Fruit fly (Drosophila melanogaster) whole organism: ENCODE results near the gene Acsf3.
A peak's percentile ranks its signal among the peaks of the same experiment; 100 is the strongest.

ENCODE experiments used
- CG8478 ChIP-seq: fragments of >200 bp; optimal IDR thresholded peaks from 2 replicates; lab custom pipeline; 2018; ENCODE audit warnings: inconsistent platforms
- Dll ChIP-seq: fragments of >200 bp; optimal IDR thresholded peaks from 2 replicates; lab custom pipeline; 2017
- EcR ChIP-seq, 2 experiments: fragments of >200 bp; optimal IDR thresholded peaks; 2 replicates each; lab custom pipeline; 2017; ENCODE audit warnings: missing biosample characterization in 2 of 2, missing genetic modification characterization in 2 of 2, missing genetic modification reagents in 2 of 2
- pan ChIP-seq: fragments of >200 bp; optimal IDR thresholded peaks from 2 replicates; lab custom pipeline; 2017
- psq ChIP-seq: fragments of >200 bp; optimal IDR thresholded peaks from 2 replicates; lab custom pipeline; 2017
- usp ChIP-seq: fragments of >200 bp; optimal IDR thresholded peaks from 2 replicates; lab custom pipeline; 2017; ENCODE audit warnings: missing biosample characterization, missing genetic modification characterization, mixed read lengths

The Acsf3 gene

DNA sequence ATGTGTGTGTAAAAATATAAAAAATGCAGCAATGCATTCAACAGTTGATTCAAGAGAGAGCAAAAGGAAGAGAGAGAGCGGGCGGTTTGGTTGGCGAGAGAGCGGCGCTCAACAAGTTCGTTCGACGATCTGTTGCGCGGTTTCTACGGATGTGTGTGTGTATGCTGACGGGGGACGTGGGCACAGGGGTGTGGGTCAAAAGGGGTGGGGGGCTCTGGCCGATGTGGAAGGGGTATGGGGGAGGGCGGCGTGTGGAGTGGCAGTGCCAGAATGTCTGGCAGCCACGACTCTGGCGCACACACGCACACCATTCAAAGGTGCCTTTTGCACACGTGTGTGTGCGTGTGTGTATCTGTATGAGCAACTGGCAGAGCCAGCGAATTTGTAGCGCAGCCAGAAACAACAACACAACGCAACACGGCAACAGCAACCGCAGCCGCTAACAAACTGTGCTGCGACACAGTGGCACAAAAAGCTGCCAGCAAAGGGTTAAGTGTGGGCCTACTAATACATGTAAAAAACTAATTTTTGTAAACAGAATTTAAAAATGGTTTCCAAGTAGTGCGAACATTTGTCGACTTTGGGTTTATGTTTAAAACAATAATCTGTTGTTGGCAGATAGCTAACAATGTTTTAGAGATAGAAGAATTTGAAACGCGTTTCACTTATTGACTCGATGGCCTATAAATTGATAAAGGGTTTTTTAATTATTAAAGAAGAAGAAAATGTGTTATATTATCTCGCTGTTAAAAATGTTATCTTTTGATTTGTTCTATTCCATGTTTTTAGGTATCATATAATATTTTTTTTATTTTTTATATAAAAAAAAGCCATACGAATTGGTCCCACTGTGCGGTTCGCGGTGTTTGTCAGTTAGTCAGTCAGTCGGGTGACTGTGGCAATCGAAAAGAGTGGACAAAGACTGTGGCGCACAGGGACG is 22.0 kb upstream of the Acsf3 start:
- peak; percentile 92 for TF ChIP-seq Dll (lab: Kevin White, UChicago)
- TF ChIP-seq usp (GFP tag; lab: Kevin White, UChicago): no peak

DNA sequence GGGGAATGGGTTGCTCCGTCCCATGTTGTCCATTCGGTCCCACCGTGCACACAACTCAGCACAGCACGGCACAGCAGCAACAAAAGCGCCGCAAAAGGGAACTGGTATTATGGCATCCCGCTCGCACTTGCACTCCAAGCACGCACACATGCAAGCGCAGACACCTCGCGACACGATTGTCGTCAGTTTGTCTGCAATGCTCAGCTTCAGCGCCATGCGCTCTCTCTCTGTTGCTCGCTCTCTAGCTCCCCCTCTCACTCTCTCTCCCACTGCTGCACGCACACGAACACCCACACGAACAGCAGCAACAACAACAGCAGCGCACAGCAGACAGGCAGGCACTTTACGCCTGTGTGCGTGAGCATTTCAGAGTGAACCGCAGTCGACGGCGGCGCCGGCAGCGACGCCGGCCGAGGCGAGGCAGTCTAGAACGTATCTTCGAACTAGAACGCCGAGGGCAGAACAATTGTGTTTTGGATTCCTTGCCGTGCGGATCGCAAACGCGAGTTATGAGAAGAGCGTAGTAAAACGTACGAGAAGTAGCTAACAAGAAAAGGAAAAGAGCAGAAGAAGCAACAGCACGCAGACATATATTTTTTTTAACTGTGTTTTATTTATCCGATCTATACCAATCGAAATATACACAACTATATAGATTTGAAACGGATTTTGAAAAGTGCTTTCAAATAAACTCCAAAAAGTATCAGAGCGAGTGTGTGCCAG is 21.2 kb upstream of the Acsf3 start, which contains the start of gene brk:
brk (plus strand) TSS at position 462 of the 723 bp plus-strand sequence.
- TF ChIP-seq Dll (lab: Kevin White, UChicago) (peak; percentile 97), usp (GFP tag; lab: Kevin White, UChicago) (no peak)

dm6 chrX:7308794-7309193 is 20.1 kb upstream of the Acsf3 start:
- TF ChIP-seq CG8478 (lab: Kevin White, UChicago) (no peak), psq (lab: Kevin White, UChicago) (no peak)

DNA sequence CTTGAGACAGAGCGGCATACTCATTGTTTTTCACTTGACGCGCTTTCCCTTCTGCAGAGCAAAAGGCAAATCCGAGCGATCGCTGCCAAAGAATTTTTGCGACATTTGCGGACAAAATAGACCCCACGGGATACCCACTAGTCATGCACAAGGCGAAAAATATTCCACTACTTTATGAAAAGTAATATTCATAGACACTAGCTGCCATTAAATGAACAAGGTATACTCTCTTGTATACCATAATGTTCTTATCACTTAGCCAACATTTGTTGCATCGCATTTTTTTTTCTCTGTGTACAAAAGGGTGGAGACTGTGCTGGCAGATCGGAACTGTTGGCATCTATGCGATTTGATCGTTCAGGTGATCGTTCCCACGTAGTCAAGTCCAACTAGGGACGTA is 16.4 kb upstream of the Acsf3 start:
- no peak for TF ChIP-seq psq (lab: Kevin White, UChicago)
- TF ChIP-seq EcR (GFP tag; optimal IDR thresholded peaks at IDR 0.05; lab: Kevin White, UChicago): no peak
- TF ChIP-seq CG8478 (lab: Kevin White, UChicago): no peak
- no peak for TF ChIP-seq Dll (lab: Kevin White, UChicago)
- no peak for TF ChIP-seq pan (lab: Kevin White, UChicago)
- no peak for TF ChIP-seq usp (GFP tag; lab: Kevin White, UChicago)

DNA sequence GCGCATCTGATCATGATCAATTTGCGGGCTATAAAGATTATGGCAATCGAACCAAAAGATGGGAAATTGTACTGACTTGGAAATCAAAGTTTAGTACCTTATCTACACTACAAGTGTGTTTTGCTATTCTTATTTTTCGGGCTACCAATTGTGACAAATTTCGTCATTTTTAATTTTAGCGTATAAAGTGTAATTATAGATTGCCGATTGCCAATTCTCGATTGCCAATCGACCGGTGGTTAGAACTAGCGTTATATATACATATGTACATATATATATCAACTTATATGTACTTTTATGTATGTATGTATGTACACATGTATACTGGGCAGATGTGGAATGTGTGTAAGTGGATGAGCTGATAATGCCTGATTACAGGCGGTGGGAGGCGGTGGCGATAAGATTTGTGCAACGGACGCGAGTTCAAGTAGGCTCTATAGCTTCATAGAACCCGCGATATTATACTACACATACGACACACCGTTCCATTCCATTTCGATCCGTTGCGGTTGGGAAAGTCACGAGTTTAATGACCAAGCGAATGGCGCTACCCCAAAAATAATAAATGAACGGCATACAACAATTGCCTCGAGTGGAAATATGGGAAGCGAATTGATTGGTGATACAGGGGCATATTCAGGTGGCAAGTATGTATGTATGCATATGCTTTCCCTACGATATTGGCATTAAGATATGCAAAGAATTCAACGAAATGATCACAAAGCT is 12.8 kb upstream of the Acsf3 start:
- no peak for TF ChIP-seq CG8478 (lab: Kevin White, UChicago)
- no peak for TF ChIP-seq usp (GFP tag; lab: Kevin White, UChicago)
- no peak for TF ChIP-seq Dll (lab: Kevin White, UChicago)
- TF ChIP-seq psq (lab: Kevin White, UChicago): no peak
- TF ChIP-seq pan (lab: Kevin White, UChicago): no peak
- TF ChIP-seq EcR (GFP tag; optimal IDR thresholded peaks at IDR 0.05; lab: Kevin White, UChicago): no peak

- TF ChIP-seq pan (lab: Kevin White, UChicago) (no peak), usp (GFP tag; lab: Kevin White, UChicago) (no peak)
These were observed 11.3 kb upstream of the Acsf3 start for dm6 chrX:7317214-7318210.

DNA sequence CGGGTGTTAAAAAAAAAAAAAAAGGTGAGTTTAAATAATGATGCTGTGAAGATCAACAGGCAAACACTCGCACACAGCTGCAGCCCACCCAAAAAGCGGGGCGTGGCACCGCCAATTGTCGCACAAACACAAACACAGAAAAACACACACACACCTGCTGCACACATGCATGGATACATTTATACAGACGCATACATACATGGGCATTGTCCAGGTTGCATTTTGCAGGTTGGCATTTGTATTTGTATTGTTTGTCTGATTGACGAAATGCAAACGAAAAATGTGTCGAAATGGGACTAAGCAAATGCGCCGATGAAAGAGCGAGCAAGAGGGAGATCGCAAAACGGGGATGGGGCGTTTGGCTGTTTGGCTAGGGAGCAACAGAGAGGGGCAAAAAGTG is 10.4 kb upstream of the Acsf3 start:
- TF ChIP-seq Dll (lab: Kevin White, UChicago) (no peak), usp (GFP tag; lab: Kevin White, UChicago) (no peak), CG8478 (lab: Kevin White, UChicago) (no peak), psq (lab: Kevin White, UChicago) (no peak)

DNA sequence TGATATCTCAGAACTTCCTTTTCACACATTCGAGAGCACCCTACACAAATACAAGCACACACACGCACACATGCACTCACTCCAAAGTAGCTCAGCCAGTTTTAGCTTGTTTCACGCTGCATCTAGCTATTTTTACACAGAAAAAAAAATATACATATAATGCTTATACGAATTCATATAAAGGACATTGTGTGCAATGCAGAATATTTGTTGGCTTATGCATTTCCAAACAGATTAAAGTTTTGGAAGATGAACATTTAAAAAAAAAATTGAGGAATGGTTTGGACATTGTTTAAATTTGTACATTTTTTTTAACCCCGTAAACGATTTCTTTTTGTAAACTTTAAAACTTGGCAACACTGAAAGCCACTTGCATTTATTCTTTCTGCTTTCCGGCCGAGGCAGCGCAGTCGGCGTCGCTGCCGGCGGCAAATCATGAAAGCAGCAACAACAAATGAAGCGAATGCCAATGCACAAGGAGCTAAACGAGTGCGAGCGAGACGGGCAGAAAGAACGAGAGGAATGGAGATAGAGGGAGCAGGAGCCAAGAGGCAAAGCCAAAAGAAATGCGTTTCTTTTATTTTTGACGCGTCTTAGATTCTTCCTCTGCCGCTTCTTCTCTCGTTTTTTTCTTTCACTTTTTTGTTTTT is 9.7 kb upstream of the Acsf3 start:
- no peak for TF ChIP-seq psq (lab: Kevin White, UChicago)
- TF ChIP-seq CG8478 (lab: Kevin White, UChicago): no peak
- TF ChIP-seq pan (lab: Kevin White, UChicago): no peak
- no peak for TF ChIP-seq usp (GFP tag; lab: Kevin White, UChicago)
- TF ChIP-seq Dll (lab: Kevin White, UChicago): no peak
- TF ChIP-seq EcR (GFP tag; optimal IDR thresholded peaks at IDR 0.05; lab: Kevin White, UChicago): no peak

dm6 chrX:7319703-7320088 is 9.2 kb upstream of the Acsf3 start:
- TF ChIP-seq Dll (lab: Kevin White, UChicago) (no peak), pan (lab: Kevin White, UChicago) (no peak), CG8478 (lab: Kevin White, UChicago) (no peak), EcR (GFP tag; optimal IDR thresholded peaks at IDR 0.05; lab: Kevin White, UChicago) (no peak), psq (lab: Kevin White, UChicago) (no peak), usp (GFP tag; lab: Kevin White, UChicago) (no peak)

- no peak for TF ChIP-seq pan (lab: Kevin White, UChicago)
- TF ChIP-seq CG8478 (lab: Kevin White, UChicago): peak; percentile 22
These were observed 8.2 kb upstream of the Acsf3 start for dm6 chrX:7320455-7321224.
